5 worm cellular contexts compared by ENCODE assay signal in the genomic region with DNA sequence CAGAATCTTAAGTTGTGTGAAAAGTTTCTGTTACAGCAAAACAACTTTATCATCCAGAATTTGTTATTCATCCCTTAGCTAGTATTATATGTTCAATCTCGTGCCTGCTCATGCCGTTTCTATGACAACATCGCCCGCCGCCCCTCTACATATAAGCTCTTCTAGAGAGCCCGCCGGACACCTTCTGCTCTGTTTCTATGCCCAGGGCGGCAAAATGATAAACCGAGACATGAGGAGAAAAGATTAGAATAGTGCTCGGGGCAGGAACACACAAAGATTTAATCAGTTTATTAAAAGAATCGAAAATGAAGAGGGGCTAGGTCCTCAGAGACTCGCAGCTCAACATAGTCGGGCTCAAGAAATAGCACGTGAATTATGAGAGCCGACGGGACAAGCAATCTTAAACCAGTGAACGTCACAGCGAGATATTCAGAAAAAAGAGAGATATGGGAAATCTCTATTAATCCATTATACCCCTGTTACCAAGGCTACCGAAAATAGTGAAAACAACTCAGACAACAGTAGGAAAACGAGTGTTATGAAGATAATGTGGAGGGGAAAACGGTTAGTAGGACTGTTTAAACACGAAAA.
TF ChIP-seq lines count a peak whose summit lies in the region.

No protein-coding gene starts in this region.

TF ChIP-seq in whole organism, L1 larva, 84 proteins besides CTCF, POLR2A, EP300 and RAD21 (continues in another document):
- TF ChIP-seq nhr-12 (tag; optimal IDR thresholded peaks at IDR 0.05; lab: Kevin White, UChicago) (no peak), C16A3.4 (tag; optimal IDR thresholded peaks at IDR 0.05; lab: Kevin White, UChicago) (peak; percentile 44), tbx-2 (tag; optimal IDR thresholded peaks at IDR 0.05; lab: Kevin White, UChicago) (peak; percentile 58), elt-3 (tag; optimal IDR thresholded peaks at IDR 0.05; lab: Kevin White, UChicago) (no peak), pqm-1 (tag; optimal IDR thresholded peaks at IDR 0.05; lab: Kevin White, UChicago) (no peak), aly-2 (tag; optimal IDR thresholded peaks at IDR 0.05; lab: Kevin White, UChicago) (no peak), rnt-1 (tag; optimal IDR thresholded peaks at IDR 0.05; lab: Kevin White, UChicago) (peak; percentile 65), unc-30 (tag; optimal IDR thresholded peaks at IDR 0.05; lab: Kevin White, UChicago) (no peak), hlh-4 (tag; optimal IDR thresholded peaks at IDR 0.05; lab: Kevin White, UChicago) (no peak), zip-4 (GFP tag; optimal IDR thresholded peaks at IDR 0.05; lab: Kevin White, UChicago) (peak; percentile 47), lir-3 (tag; optimal IDR thresholded peaks at IDR 0.05; lab: Kevin White, UChicago; ENCODE audit: poor library complexity) (peak; percentile 31), jun-1 (tag; optimal IDR thresholded peaks at IDR 0.05; lab: Kevin White, UChicago) (peak; percentile 80), ces-1 (GFP tag; optimal IDR thresholded peaks at IDR 0.05; lab: Kevin White, UChicago) (no peak), egl-13 (tag; optimal IDR thresholded peaks at IDR 0.05; lab: Kevin White, UChicago) (peak; percentile 76), C34B4.2 (tag; optimal IDR thresholded peaks at IDR 0.05; lab: Kevin White, UChicago) (no peak), nhr-47 (tag; optimal IDR thresholded peaks at IDR 0.05; lab: Kevin White, UChicago) (peak; percentile 91), efl-3 (GFP tag; optimal IDR thresholded peaks at IDR 0.05; lab: Kevin White, UChicago) (no peak)

TF ChIP-seq in whole organism, L3 larva, 47 proteins besides CTCF, POLR2A, EP300 and RAD21 (continues in another document):
- TF ChIP-seq nhr-67 (tag; optimal IDR thresholded peaks at IDR 0.05; lab: Kevin White, UChicago) (no peak), egl-5 (tag; optimal IDR thresholded peaks at IDR 0.05; lab: Kevin White, UChicago) (peak; percentile 5), ztf-11 (tag; optimal IDR thresholded peaks at IDR 0.05; lab: Kevin White, UChicago) (no peak), lin-39 (tag; optimal IDR thresholded peaks at IDR 0.05; lab: Kevin White, UChicago) (peak; percentile 16), ZK546.5 (tag; optimal IDR thresholded peaks at IDR 0.05; lab: Kevin White, UChicago) (no peak), fkh-2 (tag; optimal IDR thresholded peaks at IDR 0.05; lab: Kevin White, UChicago) (no peak), ama-1 (optimal IDR thresholded peaks at IDR 0.05; lab: Kevin White, UChicago) (no peak), elt-1 (tag; optimal IDR thresholded peaks at IDR 0.05; lab: Kevin White, UChicago) (no peak), snpc-4 (tag; optimal IDR thresholded peaks at IDR 0.05; lab: Kevin White, UChicago) (peak; percentile 64), nhr-237 (tag; optimal IDR thresholded peaks at IDR 0.05; lab: Kevin White, UChicago) (no peak), sea-2 (GFP tag; optimal IDR thresholded peaks at IDR 0.05; lab: Kevin White, UChicago) (no peak), nhr-76 (tag; optimal IDR thresholded peaks at IDR 0.05; lab: Kevin White, UChicago) (no peak), R02D3.7 (tag; optimal IDR thresholded peaks at IDR 0.05; lab: Kevin White, UChicago) (peak; percentile 25), nfya-1 (tag; optimal IDR thresholded peaks at IDR 0.05; lab: Kevin White, UChicago; ENCODE audit: insufficient read depth) (peak; percentile 38), unc-39 (tag; optimal IDR thresholded peaks at IDR 0.05; lab: Kevin White, UChicago) (no peak), eor-1 (tag; optimal IDR thresholded peaks at IDR 0.05; lab: Kevin White, UChicago) (no peak), mdl-1 (tag; optimal IDR thresholded peaks at IDR 0.05; lab: Kevin White, UChicago) (no peak), skn-1 (tag; optimal IDR thresholded peaks at IDR 0.05; lab: Kevin White, UChicago) (peak; percentile 80)

TF ChIP-seq in whole organism, early embryonic, 17 proteins besides CTCF, POLR2A, EP300 and RAD21:
- TF ChIP-seq scrt-1 (GFP tag; IDR thresholded peaks at IDR 0.05; lab: Robert Waterston, UW) (no peak), pes-1 (GFP tag; IDR thresholded peaks at IDR 0.05; lab: Robert Waterston, UW) (0 out of 2 replicates have a peak, but pooled peaks have one; percentile 7)

TF ChIP-seq in whole organism, midembryonic, 9 proteins besides CTCF, POLR2A, EP300 and RAD21:
- TF ChIP-seq cog-1 (tag; optimal IDR thresholded peaks at IDR 0.05; lab: Kevin White, UChicago) (peak; percentile 36), ref-1 (GFP tag; conservative IDR thresholded peaks at IDR 0.05; lab: Robert Waterston, UW) (no peak)

TF ChIP-seq in whole organism, young adult, 124 proteins besides CTCF, POLR2A, EP300 and RAD21 (continues in another document):
- TF ChIP-seq F22D6.2 (tag; optimal IDR thresholded peaks at IDR 0.05; lab: Kevin White, UChicago) = peak; percentile 37
- TF ChIP-seq nfyb-1 (GFP tag; IDR thresholded peaks at IDR 0.05; lab: Robert Waterston, UW) = no peak
- no peak for TF ChIP-seq sea-2 (GFP tag; IDR thresholded peaks at IDR 0.05; lab: Robert Waterston, UW)
- no peak for TF ChIP-seq egl-18 (GFP tag; IDR thresholded peaks at IDR 0.05; lab: Robert Waterston, UW)
- no peak for TF ChIP-seq F33H1.4 (GFP tag; IDR thresholded peaks at IDR 0.05; lab: Robert Waterston, UW)
- TF ChIP-seq ztf-26 (tag; optimal IDR thresholded peaks at IDR 0.05; lab: Kevin White, UChicago) = peak; percentile 41
- no peak for TF ChIP-seq hrde-1 (tag; optimal IDR thresholded peaks at IDR 0.05; lab: Kevin White, UChicago; ENCODE audit: borderline replicate concordance)
- TF ChIP-seq hmg-20 (GFP tag; IDR thresholded peaks at IDR 0.05; lab: Robert Waterston, UW) = no peak; the same call in 1 of the 2 replicates
- no peak for TF ChIP-seq Y67H2A.10 (GFP tag; conservative IDR thresholded peaks at IDR 0.05; lab: Robert Waterston, UW)
- no peak for TF ChIP-seq C17E4.6 (GFP tag; IDR thresholded peaks at IDR 0.05; lab: Robert Waterston, UW)
- no peak for TF ChIP-seq bed-2 (GFP tag; IDR thresholded peaks at IDR 0.05; lab: Robert Waterston, UW)
- TF ChIP-seq somi-1 (GFP tag; optimal IDR thresholded peaks at IDR 0.05; lab: Kevin White, UChicago) = peak; percentile 61
- TF ChIP-seq K12H6.12 (tag; optimal IDR thresholded peaks at IDR 0.05; lab: Kevin White, UChicago) = peak; percentile 63
- TF ChIP-seq sdz-38 (tag; optimal IDR thresholded peaks at IDR 0.05; lab: Kevin White, UChicago) = no peak
- no peak for TF ChIP-seq sptf-2 (GFP tag; optimal IDR thresholded peaks at IDR 0.05; lab: Kevin White, UChicago)
- no peak for TF ChIP-seq mxl-1 (tag; optimal IDR thresholded peaks at IDR 0.05; lab: Kevin White, UChicago)
- TF ChIP-seq ccch-3 (GFP tag; optimal IDR thresholded peaks at IDR 0.05; lab: Kevin White, UChicago) = no peak
- peak; percentile 77 for TF ChIP-seq zfh-2 (GFP tag; conservative IDR thresholded peaks at IDR 0.05; lab: Robert Waterston, UW)
- TF ChIP-seq rpc-1 (optimal IDR thresholded peaks at IDR 0.05; lab: Kevin White, UChicago) = no peak
- TF ChIP-seq rpc-1 (tag; optimal IDR thresholded peaks at IDR 0.05; lab: Kevin White, UChicago) = no peak
- TF ChIP-seq Y56A3A.18 (GFP tag; IDR thresholded peaks at IDR 0.05; lab: Robert Waterston, UW) = peak; percentile 90; the same call in 1 of the 2 replicates
- TF ChIP-seq dpl-1 (GFP tag; optimal IDR thresholded peaks at IDR 0.05; lab: Kevin White, UChicago) = no peak
- TF ChIP-seq F52B5.7 (tag; optimal IDR thresholded peaks at IDR 0.05; lab: Kevin White, UChicago) = no peak
- TF ChIP-seq aptf-2 (GFP tag; conservative IDR thresholded peaks at IDR 0.05; lab: Robert Waterston, UW) = no peak
- no peak for TF ChIP-seq tbx-9 (tag; optimal IDR thresholded peaks at IDR 0.05; lab: Kevin White, UChicago; ENCODE audit: borderline replicate concordance)
- TF ChIP-seq repo-1 (tag; optimal IDR thresholded peaks at IDR 0.05; lab: Kevin White, UChicago) = peak; percentile 74
- TF ChIP-seq cebp-2 (GFP tag; IDR thresholded peaks at IDR 0.05; lab: Robert Waterston, UW) = peak; percentile 69; the same call in 1 of the 2 replicates
- TF ChIP-seq B0261.1 (tag; optimal IDR thresholded peaks at IDR 0.05; lab: Kevin White, UChicago) = peak; percentile 40
- TF ChIP-seq ceh-27 (GFP tag; optimal IDR thresholded peaks at IDR 0.05; lab: Kevin White, UChicago) = peak; percentile 45
- no peak for TF ChIP-seq madf-3 (GFP tag; IDR thresholded peaks at IDR 0.05; lab: Robert Waterston, UW)
- TF ChIP-seq nhr-80 (tag; optimal IDR thresholded peaks at IDR 0.05; lab: Kevin White, UChicago) = peak; percentile 50
- no peak for TF ChIP-seq ceh-40 (GFP tag; IDR thresholded peaks at IDR 0.05; lab: Robert Waterston, UW)
- peak; percentile 91 for TF ChIP-seq lin-40 (tag; optimal IDR thresholded peaks at IDR 0.05; lab: Kevin White, UChicago)
- no peak; the same call in 1 of the 2 replicates for TF ChIP-seq hmg-1.2 (GFP tag; IDR thresholded peaks at IDR 0.05; lab: Robert Waterston, UW)
- no peak for TF ChIP-seq lag-1 (GFP tag; IDR thresholded peaks at IDR 0.05; lab: Robert Waterston, UW)
- TF ChIP-seq ZK185.1 (tag; optimal IDR thresholded peaks at IDR 0.05; lab: Kevin White, UChicago; ENCODE audit: poor library complexity, severe bottlenecking) = peak; percentile 85
- peak; percentile 9 for TF ChIP-seq chd-7 (tag; optimal IDR thresholded peaks at IDR 0.05; lab: Kevin White, UChicago)
- TF ChIP-seq atf-7 (tag; optimal IDR thresholded peaks at IDR 0.05; lab: Kevin White, UChicago) = peak; percentile 57
- no peak for TF ChIP-seq pbrm-1 (GFP tag; IDR thresholded peaks at IDR 0.05; lab: Robert Waterston, UW)
- no peak for TF ChIP-seq lin-26 (GFP tag; IDR thresholded peaks at IDR 0.05; lab: Robert Waterston, UW)
- TF ChIP-seq ztf-22 (GFP tag; optimal IDR thresholded peaks at IDR 0.05; lab: Kevin White, UChicago) = no peak
- TF ChIP-seq let-607 (tag; optimal IDR thresholded peaks at IDR 0.05; lab: Kevin White, UChicago) = no peak
- TF ChIP-seq ztf-28 (GFP tag; IDR thresholded peaks at IDR 0.05; lab: Robert Waterston, UW) = no peak
- no peak; the same call in 1 of the 2 replicates for TF ChIP-seq mcd-1 (GFP tag; IDR thresholded peaks at IDR 0.05; lab: Robert Waterston, UW)
- TF ChIP-seq K11D2.4 (GFP tag; IDR thresholded peaks at IDR 0.05; lab: Robert Waterston, UW) = peak; percentile 85
- no peak for TF ChIP-seq let-526 (GFP tag; IDR thresholded peaks at IDR 0.05; lab: Robert Waterston, UW)
- no peak for TF ChIP-seq ztf-3 (GFP tag; optimal IDR thresholded peaks at IDR 0.05; lab: Kevin White, UChicago)
- TF ChIP-seq nhr-179 (tag; optimal IDR thresholded peaks at IDR 0.05; lab: Kevin White, UChicago) = no peak
- no peak for TF ChIP-seq hlh-12 (tag; optimal IDR thresholded peaks at IDR 0.05; lab: Kevin White, UChicago)
- no peak for TF ChIP-seq athp-1 (tag; optimal IDR thresholded peaks at IDR 0.05; lab: Kevin White, UChicago)
- no peak for TF ChIP-seq nfya-1 (tag; optimal IDR thresholded peaks at IDR 0.05; lab: Kevin White, UChicago; ENCODE audit: borderline replicate concordance, insufficient read depth)
